Worm (Caenorhabditis elegans) whole organism, midembryonic: ENCODE results near the gene rpy-1.

Experiments used
- T22C8.4 ChIP-seq: fragments of 200-800 bp; sonication (Bioruptor generic); IDR thresholded peaks from 2 replicates; pipeline ENCODE4 v1.3.6; 2022; ENCODE audit warnings: missing genetic modification characterization, missing compliant biosample characterization
- flt-1 ChIP-seq: fragments of 200-800 bp; sonication (Bioruptor generic); IDR thresholded peaks from 2 replicates; pipeline ENCODE4 v1.3.6; 2022; ENCODE audit warnings: missing genetic modification characterization, missing compliant biosample characterization
- klf-2 ChIP-seq: fragments of 200-800 bp; sonication (Bioruptor generic); conservative IDR thresholded peaks from 2 replicates; pipeline ENCODE4 v1.3.6; 2022; ENCODE audit warnings: missing genetic modification reagents, missing genetic modification characterization, missing compliant biosample characterization
- med-1 ChIP-seq: sonication (generic microtip); optimal IDR thresholded peaks from 2 replicates; lab custom pipeline; 2017; ENCODE audit warnings: missing genetic modification characterization, mild to moderate bottlenecking, missing compliant biosample characterization, antibody characterized with exemption, missing genetic modification reagents; ENCODE audit not compliant: insufficient read depth
- tab-1 ChIP-seq: fragments of 200-800 bp; sonication (Bioruptor generic); IDR thresholded peaks from 2 replicates; pipeline ENCODE4 v1.3.6; 2022; ENCODE audit warnings: missing genetic modification characterization, missing compliant biosample characterization
- ztf-23 ChIP-seq: fragments of 200-800 bp; sonication (Bioruptor generic); IDR thresholded peaks from 2 replicates; pipeline ENCODE4 v1.3.6; 2022; ENCODE audit warnings: missing genetic modification reagents, missing genetic modification characterization, missing compliant biosample characterization
- ztf-29 ChIP-seq: fragments of 200-800 bp; sonication (Bioruptor generic); IDR thresholded peaks from 2 replicates; pipeline ENCODE4 v1.3.6; 2022; ENCODE audit warnings: missing genetic modification reagents, missing genetic modification characterization, missing compliant biosample characterization

ce11 chrII:6742614-6743013, 37.2 kb upstream of the rpy-1 start, which contains the start of gene F41G3.6:
- TF ChIP-seq T22C8.4: no peak
- no peak for TF ChIP-seq flt-1 (GFP tag; lab: Robert Waterston, UW)
- TF ChIP-seq ztf-23 (GFP tag; lab: Robert Waterston, UW): no peak
- TF ChIP-seq med-1 (GFP tag; lab: Kevin White, UChicago): no peak
- no peak for TF ChIP-seq klf-2 (GFP tag; lab: Robert Waterston, UW)
- TF ChIP-seq tab-1 (GFP tag; lab: Robert Waterston, UW): no peak
- no peak for TF ChIP-seq ztf-29 (GFP tag; lab: Robert Waterston, UW)
